Worm (Caenorhabditis elegans) whole organism, L3 larva: Measurements from ENCODE around the gene Y16B4A.2.

Source experiments
- ceh-82 ChIP-seq: fragments of 150-350 bp; optimal IDR thresholded peaks from 2 replicates; lab custom pipeline; 2014; ENCODE audit warnings: missing biosample characterization, missing genetic modification characterization
- daf-12 ChIP-seq: fragments of 150-350 bp; optimal IDR thresholded peaks from 2 replicates; lab custom pipeline; 2014; ENCODE audit warnings: missing biosample characterization, missing genetic modification reagents, missing genetic modification characterization
- egl-27 ChIP-seq: sonication (generic microtip); optimal IDR thresholded peaks from 4 replicates; lab custom pipeline; 2017; ENCODE audit warnings: missing biosample characterization, missing genetic modification reagents, missing genetic modification characterization
- elt-1 ChIP-seq: fragments of 150-350 bp; optimal IDR thresholded peaks from 2 replicates; lab custom pipeline; 2014; ENCODE audit warnings: missing biosample characterization, missing genetic modification characterization
- lin-15B ChIP-seq: fragments of 150-350 bp; optimal IDR thresholded peaks from 2 replicates; lab custom pipeline; 2014; ENCODE audit warnings: missing biosample characterization, missing genetic modification characterization
- lin-39 ChIP-seq: fragments of 150-350 bp; optimal IDR thresholded peaks from 2 replicates; lab custom pipeline; 2018; ENCODE audit warnings: missing biosample characterization, missing genetic modification reagents, missing genetic modification characterization
- nhr-11 ChIP-seq: fragments of 150-350 bp; optimal IDR thresholded peaks from 2 replicates; lab custom pipeline; 2014; ENCODE audit warnings: missing biosample characterization, missing genetic modification characterization
- pqm-1 ChIP-seq: fragments of 150-350 bp; optimal IDR thresholded peaks from 2 replicates; lab custom pipeline; 2017; ENCODE audit warnings: missing biosample characterization, missing genetic modification characterization, inconsistent platforms
- sea-2 ChIP-seq: fragments of 150-350 bp; sonication (generic microtip); optimal IDR thresholded peaks from 4 replicates; lab custom pipeline; 2014; ENCODE audit warnings: missing biosample characterization, missing genetic modification reagents, missing genetic modification characterization
- snpc-4 ChIP-seq: fragments of 150-350 bp; optimal IDR thresholded peaks from 2 replicates; lab custom pipeline; 2014; ENCODE audit warnings: missing biosample characterization, missing genetic modification characterization
- tbx-2 ChIP-seq: sonication (generic microtip); optimal IDR thresholded peaks from 2 replicates; lab custom pipeline; 2016; ENCODE audit warnings: mild to moderate bottlenecking, missing genetic modification characterization, missing compliant biosample characterization
- unc-62 ChIP-seq: fragments of 150-350 bp; sonication (generic microtip); optimal IDR thresholded peaks from 4 replicates; lab custom pipeline; 2014; ENCODE audit warnings: missing biosample characterization, missing genetic modification reagents, missing genetic modification characterization
- zag-1 ChIP-seq: fragments of 150-350 bp; optimal IDR thresholded peaks from 2 replicates; lab custom pipeline; 2014; ENCODE audit warnings: missing biosample characterization, missing genetic modification characterization

DNA sequence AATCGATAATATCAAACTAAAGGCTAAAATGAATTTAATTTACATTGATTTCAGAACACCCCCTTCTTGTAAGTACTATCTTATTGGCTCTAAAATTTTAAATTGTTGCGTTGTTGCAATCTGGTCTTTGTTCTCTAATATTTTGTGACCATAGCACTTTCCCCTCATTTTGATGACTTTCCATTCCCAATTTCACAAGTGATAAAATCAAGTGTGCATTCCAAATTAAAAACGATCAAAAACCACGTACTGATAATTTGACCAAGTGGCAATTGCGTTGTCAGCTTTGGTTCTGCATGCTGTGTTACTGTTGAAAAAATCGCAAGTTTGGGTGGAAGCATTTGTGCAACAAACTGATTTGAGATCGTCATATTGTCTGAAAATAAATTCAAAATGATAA is 1.3 kb downstream of the Y16B4A.2 start:
- no peak for TF ChIP-seq ceh-82 (tag; lab: Kevin White, UChicago)
- TF ChIP-seq lin-15B (tag; lab: Kevin White, UChicago): no peak
- no peak for TF ChIP-seq unc-62
- no peak for TF ChIP-seq snpc-4 (tag; lab: Kevin White, UChicago)
- TF ChIP-seq daf-12 (tag; lab: Kevin White, UChicago): no peak
- no peak for TF ChIP-seq lin-39 (tag; lab: Kevin White, UChicago)
- TF ChIP-seq sea-2 (GFP tag; lab: Kevin White, UChicago): no peak
- no peak for TF ChIP-seq zag-1 (tag; lab: Kevin White, UChicago)
- TF ChIP-seq egl-27: no peak
- TF ChIP-seq nhr-11 (tag; lab: Kevin White, UChicago): no peak
- TF ChIP-seq elt-1 (tag; lab: Kevin White, UChicago): no peak
- peak; percentile 54 for TF ChIP-seq pqm-1 (tag; lab: Kevin White, UChicago)
- no peak for TF ChIP-seq tbx-2 (tag; lab: Kevin White, UChicago)
